Fruit fly (Drosophila melanogaster): ENCODE data around the gene rumpel.

- TF ChIP-seq ttk (optimal IDR thresholded peaks at IDR 0.05) (no peak), Myc (optimal IDR thresholded peaks at IDR 0.05) (no peak), psq (optimal IDR thresholded peaks at IDR 0.05) (no peak)
Observed at dm6 chrX:7411806-7412205, 6.6 kb upstream of the rumpel start, which contains the start of gene CG42246.
